Fruit fly (Drosophila melanogaster): ENCODE measurements around the gene Toll-6.

The Toll-6 gene

DNA sequence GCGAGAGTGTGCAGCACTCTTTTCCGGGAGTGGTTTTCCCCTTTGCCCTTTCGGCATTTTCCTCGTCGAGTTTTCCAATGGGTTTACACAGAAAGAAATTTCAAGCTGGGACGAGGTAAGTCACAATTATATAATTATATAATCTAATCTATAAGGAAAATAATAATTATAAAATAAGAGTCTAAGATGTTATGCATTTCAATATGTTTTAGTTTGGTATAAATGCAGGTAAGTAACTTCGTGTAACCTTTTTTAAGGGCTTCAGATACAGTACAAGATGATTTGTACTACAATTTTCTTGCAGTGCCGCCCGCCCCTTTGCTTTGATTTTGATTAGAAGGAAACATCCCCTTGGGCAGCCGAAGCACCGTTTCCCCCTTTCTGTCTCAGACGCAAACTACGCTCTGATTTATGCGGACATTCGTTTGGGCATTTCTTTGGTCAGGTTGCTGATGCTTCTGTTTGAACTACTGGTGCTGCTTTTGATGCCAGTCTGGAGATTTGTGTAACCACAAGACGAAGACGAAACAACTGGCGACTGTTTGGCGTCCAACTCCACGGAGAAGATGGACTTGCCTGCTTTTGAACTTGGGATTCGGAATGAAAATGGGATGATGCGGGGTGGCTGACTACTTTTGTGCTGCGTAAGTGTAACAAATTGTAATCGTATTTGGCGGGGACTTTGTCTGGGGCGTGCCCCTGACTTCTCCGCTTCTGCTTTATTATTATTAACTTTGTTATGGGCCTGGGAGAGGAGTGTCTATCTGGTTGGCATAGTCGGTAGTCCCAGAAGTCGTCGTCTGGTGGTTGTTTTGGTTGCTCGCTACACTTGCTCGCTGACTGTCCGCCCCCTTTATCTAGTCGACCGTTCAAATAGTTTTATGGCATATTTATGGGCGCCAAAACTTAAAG, 24.8 kb upstream of the Toll-6 start (continued):
- TF ChIP-seq CG31388 (GFP tag; optimal IDR thresholded peaks at IDR 0.05) (no peak), wor (GFP tag; IDR thresholded peaks at IDR 0.05) (peak; percentile 30; the same call in 1 of the 2 replicates), CG15269 (tag; optimal IDR thresholded peaks at IDR 0.05) (peak; percentile 37), fu2 (GFP tag; optimal IDR thresholded peaks at IDR 0.05) (no peak), grau (tag; optimal IDR thresholded peaks at IDR 0.05) (peak; percentile 69), nerfin-1 (tag; optimal IDR thresholded peaks at IDR 0.05) (peak; percentile 71), CG12659 (GFP tag; optimal IDR thresholded peaks at IDR 0.05) (no peak), B-H2 (GFP tag; optimal IDR thresholded peaks at IDR 0.05) (no peak), esg (GFP tag; conservative IDR thresholded peaks at IDR 0.05) (0 out of 2 replicates have a peak, but pooled peaks have one; percentile 7), Deaf1 (tag; optimal IDR thresholded peaks at IDR 0.05) (peak; percentile 35), CG11456 (GFP tag; IDR thresholded peaks at IDR 0.05) (no peak), jigr1 (GFP tag; IDR thresholded peaks at IDR 0.05) (no peak), al (GFP tag; IDR thresholded peaks at IDR 0.05) (no peak), CG5953 (GFP tag; IDR thresholded peaks at IDR 0.05) (no peak), CG17568 (GFP tag; optimal IDR thresholded peaks at IDR 0.05) (peak; percentile 21), Oli (tag; optimal IDR thresholded peaks at IDR 0.05) (peak; percentile 70), Hr78 (GFP tag; optimal IDR thresholded peaks at IDR 0.05) (peak in 1 of 2 experiments; percentile 24), jing (GFP tag; optimal IDR thresholded peaks at IDR 0.05) (no peak), CG18599 (GFP tag; optimal IDR thresholded peaks at IDR 0.05) (peak; percentile 45), CG8478 (optimal IDR thresholded peaks at IDR 0.05) (no peak), abd-A (tag; optimal IDR thresholded peaks at IDR 0.05) (peak; percentile 92), gsb (GFP tag; IDR thresholded peaks at IDR 0.05) (no peak), sim (GFP tag; IDR thresholded peaks at IDR 0.05) (0 out of 2 replicates have a peak, but pooled peaks have one; percentile 34), nau (GFP tag; optimal IDR thresholded peaks at IDR 0.05) (no peak), CG14441 (GFP tag; IDR thresholded peaks at IDR 0.05) (no peak), bcd (GFP tag; optimal IDR thresholded peaks at IDR 0.05) (peak; percentile 31), CG17802 (tag; optimal IDR thresholded peaks at IDR 0.05) (peak; percentile 20), CG9876 (GFP tag; optimal IDR thresholded peaks at IDR 0.05) (no peak), CG10366 (GFP tag; IDR thresholded peaks at IDR 0.05) (peak; percentile 14; the same call in 1 of the 2 replicates), CG33557 (GFP tag; optimal IDR thresholded peaks at IDR 0.05) (peak; percentile 78), chm (GFP tag; IDR thresholded peaks at IDR 0.05) (no peak), zf30C (GFP tag; optimal IDR thresholded peaks at IDR 0.05) (peak; percentile 91), Atf6 (GFP tag; IDR thresholded peaks at IDR 0.05) (no peak), CG17912 (GFP tag; optimal IDR thresholded peaks at IDR 0.05) (no peak), Optix (GFP tag; IDR thresholded peaks at IDR 0.05) (peak; percentile 26; the same call in 1 of the 3 replicates), fd64A (GFP tag; optimal IDR thresholded peaks at IDR 0.05) (no peak), zen (tag; optimal IDR thresholded peaks at IDR 0.05) (peak; percentile 52), CG7963 (GFP tag; IDR thresholded peaks at IDR 0.05; ENCODE audit: partially characterized antibody) (no peak), ERR (GFP tag; optimal IDR thresholded peaks at IDR 0.05) (no peak), pan (optimal IDR thresholded peaks at IDR 0.05) (no peak), pan (GFP tag; optimal IDR thresholded peaks at IDR 0.05 in 1 of 2, IDR thresholded peaks at IDR 0.05 in 1 of 2) (no peak), CG17829 (tag; optimal IDR thresholded peaks at IDR 0.05) (peak; percentile 86), CG17186 (GFP tag; optimal IDR thresholded peaks at IDR 0.05) (no peak), Scr (GFP tag; IDR thresholded peaks at IDR 0.05; ENCODE audit: partially characterized antibody) (no peak), CG15696 (tag; optimal IDR thresholded peaks at IDR 0.05) (peak; percentile 82), sd (tag; optimal IDR thresholded peaks at IDR 0.05) (no peak), CG3726 (GFP tag; IDR thresholded peaks at IDR 0.05) (no peak), unc-4 (GFP tag; IDR thresholded peaks at IDR 0.05; ENCODE audit: partially characterized antibody) (no peak)

Measured in whole organism, embryonic.